Worm (Caenorhabditis elegans) whole organism, L4 larva: Measurements from ENCODE around the gene F47F2.1.
A peak's percentile ranks its signal among the peaks of the same experiment; 100 is the strongest.

Experiments
- F44E2.7 ChIP-seq: fragments of 200-800 bp; sonication (Bioruptor generic); IDR thresholded peaks from 2 replicates; pipeline ENCODE4 v2.1.2; 2022; ENCODE audit warnings: missing genetic modification characterization, missing compliant biosample characterization
- T26A8.4 ChIP-seq: fragments of 200-800 bp; sonication (Bioruptor generic); IDR thresholded peaks from 2 replicates; pipeline ENCODE4 v1.3.6; 2022; ENCODE audit warnings: missing genetic modification characterization, missing compliant biosample characterization
- Y48G9A.11 ChIP-seq: fragments of 200-800 bp; sonication (Bioruptor generic); IDR thresholded peaks from 2 replicates; pipeline ENCODE4 v1.3.6; 2022; ENCODE audit warnings: missing genetic modification reagents, missing genetic modification characterization, missing compliant biosample characterization
- ZK546.5 ChIP-seq, 2 experiments: sonication (generic microtip); optimal IDR thresholded peaks; 2 replicates each; lab custom pipeline; 2017; ENCODE audit warnings: missing biosample characterization in 2 of 2, missing genetic modification characterization in 2 of 2
- aha-1 ChIP-seq: fragments of 150-350 bp; peaks from one replicate; lab custom pipeline; 2014; ENCODE audit warnings: missing biosample characterization, missing genetic modification characterization
- arid-1 ChIP-seq: fragments of 200-800 bp; sonication (Bioruptor generic); conservative IDR thresholded peaks from 2 replicates; pipeline ENCODE4 v1.3.6; 2022; ENCODE audit warnings: missing genetic modification reagents, missing genetic modification characterization, missing compliant biosample characterization
- attf-4 ChIP-seq: sonication (generic microtip); optimal IDR thresholded peaks from 3 replicates; lab custom pipeline; 2017; ENCODE audit warnings: missing biosample characterization, missing genetic modification characterization
- ceh-20 ChIP-seq: fragments of 200-800 bp; sonication (Bioruptor generic); IDR thresholded peaks from 2 replicates; pipeline ENCODE4 v1.3.6; 2022; ENCODE audit warnings: missing genetic modification reagents, missing genetic modification characterization, missing compliant biosample characterization
- ceh-32 ChIP-seq: sonication (generic microtip); optimal IDR thresholded peaks from 2 replicates; lab custom pipeline; 2016; ENCODE audit warnings: mild to moderate bottlenecking, missing genetic modification characterization, missing compliant biosample characterization; ENCODE audit not compliant: poor library complexity
- ceh-62 ChIP-seq: sonication (generic microtip); optimal IDR thresholded peaks from 2 replicates; lab custom pipeline; 2017; ENCODE audit warnings: missing biosample characterization, missing genetic modification characterization
- ces-1 ChIP-seq: fragments of 150-350 bp; sonication (generic microtip); optimal IDR thresholded peaks from 4 replicates; lab custom pipeline; 2014; ENCODE audit warnings: missing biosample characterization, missing genetic modification reagents, missing genetic modification characterization
- ctbp-1 ChIP-seq: fragments of 200-800 bp; sonication (Bioruptor generic); IDR thresholded peaks from 2 replicates; pipeline ENCODE4 v1.3.6; 2022; ENCODE audit warnings: missing genetic modification reagents, missing genetic modification characterization, missing compliant biosample characterization
- daf-16 ChIP-seq, 3 experiments: sonication (generic microtip); optimal IDR thresholded peaks; 2 replicates each; lab custom pipeline; 2016 to 2017; ENCODE audit warnings: missing genetic modification characterization in 3 of 3, missing genetic modification reagents in 3 of 3, mild to moderate bottlenecking in 2 of 3, missing compliant biosample characterization in 2 of 3, missing biosample characterization in 1 of 3, moderate library complexity in 1 of 3
- dve-1 ChIP-seq: sonication (generic microtip); optimal IDR thresholded peaks from 2 replicates; lab custom pipeline; 2017; ENCODE audit warnings: antibody characterized with exemption, mild to moderate bottlenecking, missing genetic modification characterization, missing compliant biosample characterization; ENCODE audit not compliant: insufficient read depth
- egl-43 ChIP-seq: fragments of 200-800 bp; sonication (Bioruptor generic); IDR thresholded peaks from 2 replicates; pipeline ENCODE4 v1.3.6; 2022; ENCODE audit warnings: missing genetic modification reagents, missing genetic modification characterization, missing compliant biosample characterization
- gei-8 ChIP-seq: fragments of 200-800 bp; sonication (Bioruptor generic); optimal IDR thresholded peaks from 2 replicates; lab custom pipeline; 2018; ENCODE audit warnings: mild to moderate bottlenecking, missing genetic modification characterization, missing compliant biosample characterization
- hlh-30 ChIP-seq: sonication (generic microtip); optimal IDR thresholded peaks from 2 replicates; lab custom pipeline; 2017; ENCODE audit warnings: antibody characterized with exemption, mild to moderate bottlenecking, missing genetic modification characterization, missing compliant biosample characterization; ENCODE audit not compliant: insufficient read depth
- hmg-1.1 ChIP-seq: fragments of 200-800 bp; sonication (Bioruptor generic); IDR thresholded peaks from 2 replicates; pipeline ENCODE4 v1.3.6; 2022; ENCODE audit warnings: missing genetic modification reagents, missing genetic modification characterization, missing compliant biosample characterization
- lim-7 ChIP-seq: fragments of 200-800 bp; sonication (Bioruptor generic); IDR thresholded peaks from 2 replicates; pipeline ENCODE4 v1.3.6; 2022; ENCODE audit warnings: missing genetic modification characterization, missing compliant biosample characterization
- lin-1 ChIP-seq: fragments of 200-800 bp; sonication (Bioruptor generic); IDR thresholded peaks from 2 replicates; pipeline ENCODE4 v1.3.6; 2022; ENCODE audit warnings: missing genetic modification reagents, missing genetic modification characterization, missing compliant biosample characterization
- lin-13 ChIP-seq: fragments of 150-350 bp; optimal IDR thresholded peaks from 2 replicates; lab custom pipeline; 2014; ENCODE audit warnings: missing biosample characterization, missing genetic modification reagents, missing genetic modification characterization
- lin-15B ChIP-seq: fragments of 150-350 bp; sonication (generic microtip); optimal IDR thresholded peaks from 3 replicates; lab custom pipeline; 2014; ENCODE audit warnings: missing biosample characterization, missing genetic modification characterization
- lin-29 ChIP-seq: fragments of 200-800 bp; sonication (Bioruptor generic); IDR thresholded peaks from 2 replicates; pipeline ENCODE4 v1.3.6; 2022; ENCODE audit warnings: missing genetic modification reagents, missing genetic modification characterization, missing compliant biosample characterization
- lir-3 ChIP-seq: sonication (generic microtip); optimal IDR thresholded peaks from 2 replicates; lab custom pipeline; 2016; ENCODE audit warnings: mild to moderate bottlenecking, missing genetic modification characterization, missing compliant biosample characterization
- lsy-2 ChIP-seq, 2 experiments: fragments of 150-350 bp in 1 of 2; sonication (generic microtip) in 1 of 2; optimal IDR thresholded peaks; 2 replicates each; lab custom pipeline; 2014 to 2017; ENCODE audit warnings: missing biosample characterization in 2 of 2, missing genetic modification characterization in 2 of 2
- madf-5 ChIP-seq, 2 experiments: fragments of 200-800 bp; sonication (Bioruptor generic); IDR thresholded peaks; 2 replicates each; pipeline ENCODE4 v1.3.6; 2022; ENCODE audit warnings: missing compliant biosample characterization in 2 of 2, missing genetic modification characterization in 2 of 2
- mdl-1 ChIP-seq, 2 experiments: fragments of 150-350 bp in 1 of 2; sonication (generic microtip) in 1 of 2; optimal IDR thresholded peaks; 2 replicates each; lab custom pipeline; 2014 to 2017; ENCODE audit warnings: missing biosample characterization in 2 of 2, missing genetic modification characterization in 2 of 2
- mdt-29 ChIP-seq: fragments of 200-800 bp; sonication (Bioruptor generic); IDR thresholded peaks from 2 replicates; pipeline ENCODE4 v1.3.6; 2022; ENCODE audit warnings: missing genetic modification reagents, missing genetic modification characterization, missing compliant biosample characterization
- mep-1 ChIP-seq: fragments of 150-350 bp; sonication (generic microtip); optimal IDR thresholded peaks from 3 replicates; lab custom pipeline; 2014; ENCODE audit warnings: missing biosample characterization, missing genetic modification characterization
- nhr-102 ChIP-seq: sonication (generic microtip); optimal IDR thresholded peaks from 2 replicates; lab custom pipeline; 2016; ENCODE audit warnings: mild to moderate bottlenecking, missing genetic modification characterization, moderate library complexity, missing compliant biosample characterization
- nhr-42 ChIP-seq: fragments of 200-800 bp; sonication (Bioruptor generic); IDR thresholded peaks from 2 replicates; pipeline ENCODE4 v1.3.6; 2022; ENCODE audit warnings: missing genetic modification characterization, missing compliant biosample characterization
- nhr-6 ChIP-seq: fragments of 150-350 bp; optimal IDR thresholded peaks from 2 replicates; lab custom pipeline; 2014; ENCODE audit warnings: missing biosample characterization, missing genetic modification characterization
- nhr-77 ChIP-seq: fragments of 150-350 bp; optimal IDR thresholded peaks from 2 replicates; lab custom pipeline; 2014; ENCODE audit warnings: missing biosample characterization, missing genetic modification characterization
- pha-4 ChIP-seq, 2 experiments: fragments of 150-350 bp in 1 of 2; fragments of 200-800 bp in 1 of 2; sonication (Bioruptor generic) in 1 of 2; IDR thresholded peaks in 1 of 2; optimal IDR thresholded peaks in 1 of 2; 2 replicates each; pipeline versions ENCODE4 v1.3.6 to Lab custom; 2014 to 2022; ENCODE audit warnings: missing genetic modification characterization in 2 of 2, missing genetic modification reagents in 2 of 2, missing biosample characterization in 1 of 2, missing compliant biosample characterization in 1 of 2
- php-3 ChIP-seq: fragments of 200-800 bp; sonication (Bioruptor generic); IDR thresholded peaks from 2 replicates; pipeline ENCODE4 v1.3.6; 2022; ENCODE audit warnings: missing genetic modification reagents, missing genetic modification characterization, missing compliant biosample characterization
- pqm-1 ChIP-seq: sonication (generic microtip); optimal IDR thresholded peaks from 2 replicates; lab custom pipeline; 2017; ENCODE audit warnings: missing biosample characterization, missing genetic modification characterization
- saeg-2 ChIP-seq: fragments of 200-800 bp; sonication (Bioruptor generic); IDR thresholded peaks from 2 replicates; pipeline ENCODE4 v1.3.6; 2022; ENCODE audit warnings: missing genetic modification reagents, missing genetic modification characterization, missing compliant biosample characterization
- set-16 ChIP-seq: fragments of 200-800 bp; sonication (Bioruptor generic); IDR thresholded peaks from 2 replicates; pipeline ENCODE4 v1.3.6; 2022; ENCODE audit warnings: missing genetic modification reagents, missing genetic modification characterization, missing compliant biosample characterization
- tag-97 ChIP-seq: fragments of 200-800 bp; sonication (Bioruptor generic); IDR thresholded peaks from 2 replicates; pipeline ENCODE4 v1.3.6; 2022; ENCODE audit warnings: missing genetic modification characterization, missing compliant biosample characterization
- unc-62 ChIP-seq, 3 experiments: fragments of 150-350 bp in 1 of 3; sonication (generic microtip); optimal IDR thresholded peaks in 2 of 3; peaks in 1 of 3; 1 replicate in 1 of 3; 2 replicates in 2 of 3; lab custom pipeline; 2014 to 2017; ENCODE audit warnings: missing biosample characterization in 3 of 3, missing genetic modification characterization in 3 of 3, missing genetic modification reagents in 3 of 3, missing genotype in 1 of 3
- vab-7 ChIP-seq: fragments of 200-800 bp; sonication (Bioruptor generic); IDR thresholded peaks from 2 replicates; pipeline ENCODE4 v1.3.6; 2022; ENCODE audit warnings: missing genetic modification reagents, missing genetic modification characterization, missing compliant biosample characterization
- zag-1 ChIP-seq: fragments of 150-350 bp; optimal IDR thresholded peaks from 2 replicates; lab custom pipeline; 2014; ENCODE audit warnings: missing biosample characterization, missing genetic modification characterization
- zfp-2 ChIP-seq: sonication (generic microtip); optimal IDR thresholded peaks from 2 replicates; lab custom pipeline; 2016; ENCODE audit warnings: mild to moderate bottlenecking, missing genetic modification characterization, missing compliant biosample characterization
- zip-11 ChIP-seq: fragments of 200-800 bp; sonication (Bioruptor generic); IDR thresholded peaks from 2 replicates; pipeline ENCODE4 v1.3.6; 2022; ENCODE audit warnings: missing genetic modification characterization, missing compliant biosample characterization

The F47F2.1 gene

DNA sequence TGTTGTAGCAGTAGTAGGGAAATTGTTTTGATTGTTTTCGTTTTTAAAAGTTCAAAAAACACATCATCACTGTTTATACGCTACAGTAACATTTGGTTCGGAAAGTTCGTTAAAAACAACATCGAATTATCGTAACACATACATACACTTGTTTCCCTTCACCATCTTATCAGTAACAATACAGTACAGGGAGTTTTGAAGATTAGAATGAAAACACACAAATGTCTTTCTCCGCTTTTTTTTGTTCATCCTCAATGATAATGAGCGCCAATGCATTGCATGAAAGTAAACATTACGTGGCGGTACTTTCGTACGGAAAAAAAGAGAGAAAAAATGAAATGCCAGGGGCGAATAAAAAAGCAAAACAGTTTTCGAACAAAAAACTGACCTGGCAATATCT, 48.7 kb upstream of the F47F2.1 start (continued):
- no peak for TF ChIP-seq set-16 (GFP tag; lab: Robert Waterston, UW)
- peak; percentile 93 for TF ChIP-seq nhr-77 (tag; lab: Kevin White, UChicago)
- no peak for TF ChIP-seq zfp-2 (tag; lab: Kevin White, UChicago)
- TF ChIP-seq daf-16 (GFP tag; optimal IDR thresholded peaks at IDR 0.05; lab: Kevin White, UChicago), result peak in 1 of 2 experiments; percentile 18
- TF ChIP-seq daf-16 (tag; optimal IDR thresholded peaks at IDR 0.05; lab: Kevin White, UChicago), result peak; percentile 100
- no peak for TF ChIP-seq lin-29 (GFP tag; lab: Robert Waterston, UW)
- peak; percentile 52 for TF ChIP-seq nhr-102

ce11 chrX:3830872-3831271, 47.5 kb upstream of the F47F2.1 start:
- TF ChIP-seq nhr-102 (no peak), mdt-29 (GFP tag; lab: Robert Waterston, UW) (no peak), arid-1 (no peak), daf-16 (GFP tag; optimal IDR thresholded peaks at IDR 0.05; lab: Kevin White, UChicago) (peak in 1 of 2 experiments; percentile 51), daf-16 (tag; optimal IDR thresholded peaks at IDR 0.05; lab: Kevin White, UChicago) (peak; percentile 98), madf-5 (GFP tag; IDR thresholded peaks at IDR 0.05; lab: Robert Waterston, UW) (no peak), unc-62 (GFP tag; optimal IDR thresholded peaks at IDR 0.05 in 1 of 2; lab: Kevin White, UChicago) (peak in 1 of 2 experiments; percentile 10), unc-62 (tag; optimal IDR thresholded peaks at IDR 0.05; lab: Kevin White, UChicago) (no peak), egl-43 (GFP tag; lab: Robert Waterston, UW) (no peak), lin-29 (GFP tag; lab: Robert Waterston, UW) (no peak), Y48G9A.11 (no peak), dve-1 (tag; lab: Kevin White, UChicago) (peak; percentile 25), lin-15B (tag; lab: Kevin White, UChicago) (no peak), lin-1 (no peak), T26A8.4 (GFP tag; lab: Robert Waterston, UW) (no peak)

DNA sequence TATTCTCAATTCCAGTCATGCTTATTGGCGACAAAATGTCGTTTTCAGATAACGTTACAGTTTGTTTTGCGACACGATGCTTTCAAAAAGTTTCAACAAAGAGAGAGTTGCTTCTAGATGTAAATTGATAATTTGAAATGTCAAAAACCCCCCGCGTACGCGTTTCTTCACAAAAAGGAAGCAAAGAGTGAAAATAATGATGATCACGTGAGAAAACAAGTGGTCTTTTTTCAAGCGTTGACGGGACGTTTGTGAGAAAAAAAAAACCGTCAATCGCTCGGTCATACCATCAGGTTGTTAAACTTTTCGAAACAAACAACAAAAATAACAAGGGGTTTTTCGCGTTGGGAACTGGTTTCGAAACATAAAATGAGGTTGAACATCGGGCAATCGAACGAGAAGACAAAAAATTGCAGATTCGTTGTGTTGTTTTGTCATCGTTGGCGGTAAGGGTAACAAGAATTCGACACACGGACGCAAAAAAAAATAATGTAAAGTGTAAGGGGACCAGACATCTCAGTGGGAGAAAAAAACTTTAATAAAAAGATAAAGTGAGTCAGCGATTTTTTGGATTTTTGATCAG, 46.2 kb upstream of the F47F2.1 start:
- peak; percentile 33; the same call in 1 of the 2 replicates for TF ChIP-seq saeg-2
- no peak for TF ChIP-seq ceh-62 (tag; lab: Kevin White, UChicago)
- no peak for TF ChIP-seq zag-1 (tag; lab: Kevin White, UChicago)
- peak; percentile 62 for TF ChIP-seq aha-1 (tag; lab: Kevin White, UChicago)
- TF ChIP-seq tag-97 (GFP tag; lab: Robert Waterston, UW), result no peak
- TF ChIP-seq nhr-6, result peak; percentile 14
- TF ChIP-seq daf-16 (GFP tag; optimal IDR thresholded peaks at IDR 0.05; lab: Kevin White, UChicago), result peak in 1 of 2 experiments; percentile 68
- TF ChIP-seq daf-16 (tag; optimal IDR thresholded peaks at IDR 0.05; lab: Kevin White, UChicago), result peak; percentile 98
- TF ChIP-seq nhr-42, result no peak
- TF ChIP-seq zip-11 (GFP tag; lab: Robert Waterston, UW), result no peak
- no peak for TF ChIP-seq attf-4 (tag; lab: Kevin White, UChicago)
- TF ChIP-seq zfp-2 (tag; lab: Kevin White, UChicago), result no peak
- peak; percentile 89 for TF ChIP-seq hlh-30 (tag; lab: Kevin White, UChicago)
- no peak for TF ChIP-seq ceh-32 (tag; lab: Kevin White, UChicago)
- peak in 1 of 2 experiments; percentile 62 for TF ChIP-seq mdl-1 (tag; optimal IDR thresholded peaks at IDR 0.05; lab: Kevin White, UChicago)
- TF ChIP-seq T26A8.4 (GFP tag; lab: Robert Waterston, UW), result peak; percentile 63
- TF ChIP-seq lir-3 (tag; lab: Kevin White, UChicago), result no peak
- peak in 1 of 2 experiments; percentile 44 for TF ChIP-seq lsy-2 (tag; optimal IDR thresholded peaks at IDR 0.05; lab: Kevin White, UChicago)
- TF ChIP-seq ces-1, result no peak
- no peak for TF ChIP-seq lim-7 (GFP tag; lab: Robert Waterston, UW)
- peak; percentile 21 for TF ChIP-seq lin-13
- TF ChIP-seq lin-1, result peak; percentile 84
- no peak for TF ChIP-seq ZK546.5 (tag; optimal IDR thresholded peaks at IDR 0.05; lab: Kevin White, UChicago)
- peak; percentile 85 for TF ChIP-seq php-3 (GFP tag; lab: Robert Waterston, UW)
- no peak for TF ChIP-seq F44E2.7 (GFP tag; lab: Robert Waterston, UW)
- peak; percentile 22; the same call in 1 of the 2 replicates for TF ChIP-seq pha-4 (GFP tag; IDR thresholded peaks at IDR 0.05; lab: Robert Waterston, UW)
- TF ChIP-seq pha-4 (tag; optimal IDR thresholded peaks at IDR 0.05; lab: Kevin White, UChicago), result peak; percentile 58
- peak; percentile 67 for TF ChIP-seq nhr-102
- no peak for TF ChIP-seq ctbp-1
- peak; percentile 36 for TF ChIP-seq gei-8 (GFP tag; lab: Kevin White, UChicago)
- TF ChIP-seq pqm-1 (tag; lab: Kevin White, UChicago), result peak; percentile 73
- TF ChIP-seq ceh-20 (GFP tag; lab: Robert Waterston, UW), result peak; percentile 74
- TF ChIP-seq mep-1, result peak; percentile 45
- no peak for TF ChIP-seq vab-7 (GFP tag; lab: Robert Waterston, UW)
- no peak for TF ChIP-seq hmg-1.1 (GFP tag; lab: Robert Waterston, UW)
